Fruit fly (Drosophila melanogaster) whole organism, embryonic: ENCODE results near the gene CG42542.

Experiments used
- Adf1 ChIP-seq: fragments of 200-800 bp; sonication (Bioruptor generic); IDR thresholded peaks from 2 replicates; pipeline ENCODE4 v1.3.6; 2022; ENCODE audit warnings: missing biosample characterization, missing genetic modification characterization
- Atf6 ChIP-seq: fragments of 200-800 bp; sonication (Bioruptor generic); IDR thresholded peaks from 2 replicates; pipeline ENCODE4 v1.3.6; 2022; ENCODE audit warnings: missing biosample characterization, missing genetic modification characterization
- B-H2 ChIP-seq: fragments of 200-800 bp; sonication (Bioruptor generic); optimal IDR thresholded peaks from 2 replicates; lab custom pipeline; 2018; ENCODE audit warnings: missing biosample characterization, mild to moderate bottlenecking, missing genetic modification characterization
- CG11247 ChIP-seq: fragments of 200-800 bp; sonication (Bioruptor generic); IDR thresholded peaks from 2 replicates; pipeline ENCODE4 v1.3.6; 2022; ENCODE audit warnings: missing biosample characterization, missing genetic modification characterization
- CG1233 ChIP-seq: fragments of 200-800 bp; sonication (Bioruptor generic); optimal IDR thresholded peaks from 4 replicates; lab custom pipeline; 2018; ENCODE audit warnings: missing biosample characterization, mild to moderate bottlenecking, missing genetic modification characterization
- CG12391 ChIP-seq: fragments of 200-800 bp; sonication (Bioruptor generic); optimal IDR thresholded peaks from 3 replicates; lab custom pipeline; 2018; ENCODE audit warnings: missing biosample characterization, mild to moderate bottlenecking, missing genetic modification characterization, moderate library complexity
- CG14441 ChIP-seq: fragments of 200-800 bp; sonication (Bioruptor generic); IDR thresholded peaks from 2 replicates; pipeline ENCODE4 v1.3.6; 2022; ENCODE audit warnings: missing biosample characterization, missing genetic modification characterization
- CG14667 ChIP-seq: fragments of 200-800 bp; sonication (Bioruptor generic); IDR thresholded peaks from 2 replicates; pipeline ENCODE4 v1.3.6; 2022; ENCODE audit warnings: missing biosample characterization, missing genetic modification characterization
- CG15479 ChIP-seq: fragments of 200-800 bp; sonication (Bioruptor generic); optimal IDR thresholded peaks from 3 replicates; lab custom pipeline; 2019; ENCODE audit warnings: missing biosample characterization, mild to moderate bottlenecking, missing genetic modification characterization, moderate library complexity
- CG15696 ChIP-seq: fragments of 200-800 bp; sonication (Bioruptor generic); optimal IDR thresholded peaks from 2 replicates; lab custom pipeline; 2019; ENCODE audit warnings: missing biosample characterization, mild to moderate bottlenecking, missing genetic modification characterization, moderate library complexity
- CG16779 ChIP-seq: fragments of 200-800 bp; sonication (Bioruptor generic); IDR thresholded peaks from 2 replicates; pipeline ENCODE4 v1.3.6; 2022; ENCODE audit warnings: missing biosample characterization, missing genetic modification characterization
- CG17385 ChIP-seq: fragments of 200-800 bp; sonication (Bioruptor generic); optimal IDR thresholded peaks from 3 replicates; lab custom pipeline; 2018; ENCODE audit warnings: missing biosample characterization, mild to moderate bottlenecking, missing genetic modification characterization
- CG17612 ChIP-seq: fragments of 200-800 bp; sonication (Bioruptor generic); IDR thresholded peaks from 2 replicates; pipeline ENCODE4 v1.3.6; 2022; ENCODE audit warnings: missing biosample characterization, missing genetic modification characterization
- CG18011 ChIP-seq: fragments of 200-800 bp; sonication (Bioruptor generic); optimal IDR thresholded peaks from 2 replicates; lab custom pipeline; 2017; ENCODE audit warnings: missing biosample characterization, missing genetic modification characterization, mild to moderate bottlenecking, moderate library complexity, missing genotype
- CG2199 ChIP-seq: fragments of 200-800 bp; sonication (Bioruptor generic); IDR thresholded peaks from 3 replicates; pipeline ENCODE4 v1.3.6; 2022; ENCODE audit warnings: missing biosample characterization, missing genetic modification characterization
- CG2875 ChIP-seq: fragments of 200-800 bp; sonication (Bioruptor generic); optimal IDR thresholded peaks from 2 replicates; lab custom pipeline; 2017; ENCODE audit warnings: missing biosample characterization, mild to moderate bottlenecking, missing genetic modification characterization, missing genetic modification reagents
- CG32532 ChIP-seq: fragments of 200-800 bp; sonication (Bioruptor generic); IDR thresholded peaks from 2 replicates; pipeline ENCODE4 v1.3.6; 2022; ENCODE audit warnings: missing biosample characterization, missing genetic modification characterization
- CTCF ChIP-seq: fragments of 200-800 bp; sonication (Bioruptor generic); optimal IDR thresholded peaks from 2 replicates; lab custom pipeline; 2017; ENCODE audit warnings: missing biosample characterization, mild to moderate bottlenecking, missing genetic modification characterization, moderate library complexity
- D19A ChIP-seq: fragments of 200-800 bp; optimal IDR thresholded peaks from 3 replicates; lab custom pipeline; 2019; ENCODE audit warnings: missing biosample characterization, mild to moderate bottlenecking, missing genetic modification characterization, moderate library complexity
- Dp ChIP-seq: fragments of 200-800 bp; sonication (Bioruptor generic); optimal IDR thresholded peaks from 2 replicates; lab custom pipeline; 2018; ENCODE audit warnings: missing biosample characterization, mild to moderate bottlenecking, missing genetic modification characterization, moderate library complexity
- HmgD ChIP-seq: fragments of 200-800 bp; sonication (Bioruptor generic); optimal IDR thresholded peaks from 3 replicates; lab custom pipeline; 2016; ENCODE audit warnings: missing biosample characterization, missing genetic modification characterization
- Mes4 ChIP-seq: fragments of 200-800 bp; sonication (Bioruptor generic); optimal IDR thresholded peaks from 2 replicates; lab custom pipeline; 2016; ENCODE audit warnings: missing biosample characterization, missing genetic modification characterization
- NfI ChIP-seq: fragments of 200-800 bp; sonication (Bioruptor generic); optimal IDR thresholded peaks from 3 replicates; lab custom pipeline; 2018; ENCODE audit warnings: missing biosample characterization, mild to moderate bottlenecking, missing genetic modification characterization, moderate library complexity
- Sox102F ChIP-seq: fragments of 200-800 bp; sonication (Bioruptor generic); optimal IDR thresholded peaks from 2 replicates; lab custom pipeline; 2018; ENCODE audit warnings: missing biosample characterization, mild to moderate bottlenecking, missing genetic modification characterization, moderate library complexity
- Spps ChIP-seq: fragments of 200-800 bp; sonication (Bioruptor generic); optimal IDR thresholded peaks from 2 replicates; lab custom pipeline; 2018; ENCODE audit warnings: missing biosample characterization, mild to moderate bottlenecking, missing genetic modification characterization
- ap ChIP-seq: fragments of 200-800 bp; sonication (Bioruptor generic); IDR thresholded peaks from 2 replicates; pipeline ENCODE4 v1.3.6; 2022; ENCODE audit warnings: missing biosample characterization, missing genetic modification characterization
- ato ChIP-seq: fragments of 200-800 bp; sonication (Bioruptor generic); IDR thresholded peaks from 2 replicates; pipeline ENCODE4 v1.3.6; 2022; ENCODE audit warnings: missing biosample characterization, missing genetic modification characterization; ENCODE audit not compliant: partially characterized antibody
- br ChIP-seq: fragments of >200 bp; optimal IDR thresholded peaks from 2 replicates; lab custom pipeline; 2017
- cad ChIP-seq: fragments of >200 bp; optimal IDR thresholded peaks from 2 replicates; lab custom pipeline; 2017; ENCODE audit warnings: missing biosample characterization, missing genetic modification characterization
- chif ChIP-seq, 2 experiments: fragments of 200-800 bp; sonication (Bioruptor generic); optimal IDR thresholded peaks; 3 replicates each; lab custom pipeline; 2016; ENCODE audit warnings: missing biosample characterization in 2 of 2, missing genetic modification characterization in 2 of 2
- dan ChIP-seq: fragments of 200-800 bp; sonication (Bioruptor generic); IDR thresholded peaks from 2 replicates; pipeline ENCODE4 v1.3.6; 2022; ENCODE audit warnings: missing biosample characterization, missing genetic modification characterization
- emc ChIP-seq: fragments of 200-800 bp; sonication (Bioruptor generic); optimal IDR thresholded peaks from 2 replicates; lab custom pipeline; 2016; ENCODE audit warnings: missing biosample characterization, missing genetic modification characterization
- fu2 ChIP-seq: fragments of 200-800 bp; sonication (Bioruptor generic); optimal IDR thresholded peaks from 2 replicates; lab custom pipeline; 2016; ENCODE audit warnings: missing biosample characterization, missing genetic modification characterization
- gcm ChIP-seq: fragments of 200-800 bp; sonication (Bioruptor generic); optimal IDR thresholded peaks from 2 replicates; lab custom pipeline; 2019; ENCODE audit warnings: missing biosample characterization, mild to moderate bottlenecking, missing genetic modification characterization, moderate library complexity
- grn ChIP-seq: fragments of 200-800 bp; sonication (Bioruptor generic); optimal IDR thresholded peaks from 3 replicates; lab custom pipeline; 2017; ENCODE audit warnings: missing biosample characterization, missing genetic modification characterization
- gsb ChIP-seq: fragments of 200-800 bp; sonication (Bioruptor generic); IDR thresholded peaks from 2 replicates; pipeline ENCODE4 v1.3.6; 2022; ENCODE audit warnings: missing biosample characterization, missing genetic modification characterization
- inv ChIP-seq: fragments of 200-800 bp; sonication (Bioruptor generic); IDR thresholded peaks from 2 replicates; pipeline ENCODE4 v1.3.6; 2022; ENCODE audit warnings: missing biosample characterization, missing genetic modification characterization; ENCODE audit not compliant: partially characterized antibody
- lab ChIP-seq: fragments of 200-800 bp; sonication (Bioruptor generic); optimal IDR thresholded peaks from 3 replicates; lab custom pipeline; 2017; ENCODE audit warnings: missing biosample characterization, missing genetic modification characterization, mild to moderate bottlenecking, moderate library complexity, missing genetic modification reagents
- lov ChIP-seq, 2 experiments: fragments of 200-800 bp in 1 of 2; fragments of >200 bp in 1 of 2; sonication (Bioruptor generic) in 1 of 2; IDR thresholded peaks in 1 of 2; optimal IDR thresholded peaks in 1 of 2; 2 replicates in 1 of 2; 3 replicates in 1 of 2; pipeline versions ENCODE4 v1.3.6 to Lab custom; 2017 to 2022; ENCODE audit warnings: missing biosample characterization in 1 of 2, missing genetic modification characterization in 1 of 2
- nom ChIP-seq: fragments of 200-800 bp; sonication (Bioruptor generic); optimal IDR thresholded peaks from 2 replicates; lab custom pipeline; 2017; ENCODE audit warnings: missing biosample characterization, missing genetic modification characterization, mild to moderate bottlenecking, moderate library complexity, missing genetic modification reagents
- org-1 ChIP-seq: fragments of 200-800 bp; sonication (Bioruptor generic); optimal IDR thresholded peaks from 2 replicates; lab custom pipeline; 2017; ENCODE audit warnings: missing biosample characterization, missing genetic modification characterization
- sens ChIP-seq: fragments of 200-800 bp; sonication (Bioruptor generic); peaks from one replicate; lab custom pipeline; 2016; ENCODE audit warnings: missing biosample characterization, missing genetic modification characterization
- shn ChIP-seq: fragments of 200-800 bp; sonication (Bioruptor generic); optimal IDR thresholded peaks from 3 replicates; lab custom pipeline; 2016; ENCODE audit warnings: missing biosample characterization, missing genetic modification characterization
- slbo ChIP-seq: fragments of 200-800 bp; sonication (Bioruptor generic); IDR thresholded peaks from 2 replicates; pipeline ENCODE4 v1.3.6; 2022; ENCODE audit warnings: missing biosample characterization, missing genetic modification characterization
- so ChIP-seq: fragments of 200-800 bp; sonication (Bioruptor generic); IDR thresholded peaks from 3 replicates; pipeline ENCODE4 v1.3.6; 2022; ENCODE audit warnings: missing biosample characterization, missing genetic modification characterization
- stc ChIP-seq: fragments of 200-800 bp; sonication (Bioruptor generic); IDR thresholded peaks from 2 replicates; pipeline ENCODE4 v1.3.6; 2022; ENCODE audit warnings: missing biosample characterization, missing genetic modification characterization
- tin ChIP-seq: fragments of 200-800 bp; sonication (Bioruptor generic); optimal IDR thresholded peaks from 3 replicates; lab custom pipeline; 2016; ENCODE audit warnings: missing biosample characterization, missing genetic modification characterization
- vnd ChIP-seq: fragments of 200-800 bp; sonication (Bioruptor generic); IDR thresholded peaks from 3 replicates; pipeline ENCODE4 v1.3.6; 2022; ENCODE audit warnings: missing biosample characterization, missing genetic modification characterization; ENCODE audit not compliant: partially characterized antibody
- z ChIP-seq: fragments of 200-800 bp; sonication (Bioruptor generic); IDR thresholded peaks from 3 replicates; pipeline ENCODE4 v1.3.6; 2022; ENCODE audit warnings: missing biosample characterization, missing genetic modification characterization

Gene CG42542

DNA sequence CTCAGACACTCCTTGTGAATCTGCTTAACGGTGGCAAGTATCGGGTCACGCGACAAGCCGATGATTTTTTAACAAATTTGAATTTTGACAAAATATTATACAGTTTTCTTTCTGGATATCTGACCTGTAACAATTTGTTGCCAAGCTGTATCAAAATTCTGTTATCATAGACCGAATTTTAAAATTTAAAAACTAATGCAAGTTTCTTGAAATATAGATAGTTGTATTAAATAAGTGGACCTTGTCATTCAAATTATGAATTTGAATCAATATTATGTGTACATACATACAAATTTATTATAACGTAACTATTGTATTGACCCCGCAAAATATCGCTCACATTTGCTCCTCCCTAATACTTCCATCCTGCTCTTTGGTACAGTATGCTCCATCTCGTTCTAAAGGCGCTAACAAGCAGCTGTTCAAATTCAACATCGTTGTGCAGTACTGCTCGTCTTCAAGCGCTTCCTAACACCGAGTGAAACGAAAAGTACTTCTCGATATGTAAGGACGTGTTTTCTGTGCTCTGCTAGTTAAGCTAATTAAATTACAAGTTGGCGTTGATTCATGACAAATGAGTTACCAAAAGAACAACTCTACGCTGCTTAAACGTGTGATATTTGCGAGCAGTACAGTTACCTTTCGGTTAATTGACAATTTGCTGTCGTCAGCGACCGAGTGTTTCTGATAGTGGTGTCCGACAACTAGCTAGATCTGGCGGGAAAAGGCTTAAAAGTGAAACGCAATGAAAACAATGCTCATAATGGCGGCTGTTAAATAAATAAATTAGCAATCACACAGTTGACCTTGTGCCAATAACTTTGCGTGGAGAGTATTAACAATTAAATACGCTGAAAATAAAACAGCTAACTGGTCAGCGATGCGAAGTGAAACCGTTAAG is at the start of gene CG42542, which contains the start of gene Kpc1 (continued):
- TF ChIP-seq NfI (GFP tag; lab: Kevin White, UChicago), result peak; percentile 47
- peak; percentile 10 for TF ChIP-seq Mes4 (GFP tag; lab: Kevin White, UChicago)
- TF ChIP-seq chif (GFP tag; optimal IDR thresholded peaks at IDR 0.05; lab: Kevin White, UChicago), result peak; percentile 63 to 70
- peak; percentile 62 for TF ChIP-seq Sox102F (GFP tag; lab: Kevin White, UChicago)
- TF ChIP-seq gcm, result no peak
- TF ChIP-seq HmgD (GFP tag; lab: Kevin White, UChicago), result peak; percentile 73
- TF ChIP-seq sens (GFP tag; lab: Kevin White, UChicago), result peak; percentile 93
- peak; percentile 70 for TF ChIP-seq shn (GFP tag; lab: Kevin White, UChicago)
- no peak for TF ChIP-seq br (lab: Kevin White, UChicago)
- no peak for TF ChIP-seq ap (GFP tag; lab: Robert Waterston, UW)
- peak; percentile 81 for TF ChIP-seq slbo (GFP tag; lab: Robert Waterston, UW)
- peak; percentile 83 for TF ChIP-seq Dp (GFP tag; lab: Kevin White, UChicago)
- no peak for TF ChIP-seq grn (GFP tag; lab: Kevin White, UChicago)
- peak; percentile 27 for TF ChIP-seq emc
- TF ChIP-seq CG14667 (GFP tag; lab: Robert Waterston, UW), result 0 out of 2 replicates have a peak, but pooled peaks have one; percentile 30
- TF ChIP-seq CG15479 (GFP tag; lab: Kevin White, UChicago), result no peak
- TF ChIP-seq CG18011, result peak; percentile 41
- TF ChIP-seq CG12391 (tag; lab: Kevin White, UChicago), result peak; percentile 85
- peak; percentile 41; the same call in 1 of the 2 replicates for TF ChIP-seq CG16779 (GFP tag; lab: Robert Waterston, UW)
- TF ChIP-seq org-1, result peak; percentile 9
- TF ChIP-seq CG11247 (GFP tag; lab: Robert Waterston, UW), result peak; percentile 69
- peak; percentile 89 for TF ChIP-seq vnd (GFP tag; lab: Robert Waterston, UW)
- TF ChIP-seq nom, result no peak
- TF ChIP-seq inv, result peak; percentile 90
- TF ChIP-seq fu2 (GFP tag; lab: Kevin White, UChicago), result peak; percentile 50
- TF ChIP-seq D19A, result no peak
- peak; percentile 74 for TF ChIP-seq CG32532 (GFP tag; lab: Robert Waterston, UW)
- TF ChIP-seq CG2875 (GFP tag; lab: Kevin White, UChicago), result no peak
- no peak for TF ChIP-seq stc (GFP tag; lab: Robert Waterston, UW)
- peak; percentile 54; the same call in 1 of the 2 replicates for TF ChIP-seq CG14441 (GFP tag; lab: Robert Waterston, UW)
- TF ChIP-seq CG15696 (tag; lab: Kevin White, UChicago), result peak; percentile 73
- no peak for TF ChIP-seq lov (optimal IDR thresholded peaks at IDR 0.05; lab: Kevin White, UChicago)
- TF ChIP-seq lov (GFP tag; IDR thresholded peaks at IDR 0.05; lab: Robert Waterston, UW), result no peak
- no peak for TF ChIP-seq z (GFP tag; lab: Robert Waterston, UW)
- TF ChIP-seq gsb (GFP tag; lab: Robert Waterston, UW), result no peak
- TF ChIP-seq cad (GFP tag; lab: Kevin White, UChicago), result no peak
- peak; percentile 17; the same call in 1 of the 2 replicates for TF ChIP-seq Atf6 (GFP tag; lab: Robert Waterston, UW)
- peak; percentile 23 for TF ChIP-seq CG17385 (GFP tag; lab: Kevin White, UChicago)
- peak; percentile 82 for TF ChIP-seq lab (GFP tag; lab: Kevin White, UChicago)
- peak; percentile 79 for TF ChIP-seq B-H2 (GFP tag; lab: Kevin White, UChicago)
- peak; percentile 22 for TF ChIP-seq CTCF (GFP tag; lab: Kevin White, UChicago)
- peak; percentile 11 for TF ChIP-seq CG1233 (GFP tag; lab: Kevin White, UChicago)
- no peak for TF ChIP-seq dan (GFP tag; lab: Robert Waterston, UW)
- TF ChIP-seq ato (GFP tag; lab: Robert Waterston, UW), result peak; percentile 84
- peak; percentile 50; the same call in 1 of the 2 replicates for TF ChIP-seq Adf1 (GFP tag; lab: Robert Waterston, UW)
- no peak for TF ChIP-seq Spps
- peak; percentile 76 for TF ChIP-seq tin (GFP tag; lab: Kevin White, UChicago)
- TF ChIP-seq CG2199 (GFP tag; lab: Robert Waterston, UW), result 0 out of 3 replicates have a peak, but pooled peaks have one; percentile 47
- TF ChIP-seq CG17612 (GFP tag; lab: Robert Waterston, UW), result no peak
- peak; percentile 56; the same call in 1 of the 3 replicates for TF ChIP-seq so (GFP tag; lab: Robert Waterston, UW)
